Worm (Caenorhabditis elegans): ENCODE data around the gene T24H7.2.

ce11 chrII:6260684-6261083 lies 13.6 kb downstream of the T24H7.2 start, which contains the start of gene nmgp-1:
- TF ChIP-seq skn-1 (tag; optimal IDR thresholded peaks at IDR 0.05) (no peak), elt-1 (tag; optimal IDR thresholded peaks at IDR 0.05) (no peak), nhr-237 (tag; optimal IDR thresholded peaks at IDR 0.05) (no peak), lin-39 (tag; optimal IDR thresholded peaks at IDR 0.05) (no peak), nhr-77 (tag; optimal IDR thresholded peaks at IDR 0.05) (no peak), zag-1 (tag; optimal IDR thresholded peaks at IDR 0.05) (no peak), dmd-4 (tag; optimal IDR thresholded peaks at IDR 0.05) (no peak), nhr-23 (tag; optimal IDR thresholded peaks at IDR 0.05) (no peak), nhr-12 (tag; optimal IDR thresholded peaks at IDR 0.05) (no peak), lsy-2 (tag; optimal IDR thresholded peaks at IDR 0.05) (no peak), ztf-11 (tag; optimal IDR thresholded peaks at IDR 0.05) (no peak), F13H6.1 (tag; optimal IDR thresholded peaks at IDR 0.05) (no peak)
